In the genomic region with DNA sequence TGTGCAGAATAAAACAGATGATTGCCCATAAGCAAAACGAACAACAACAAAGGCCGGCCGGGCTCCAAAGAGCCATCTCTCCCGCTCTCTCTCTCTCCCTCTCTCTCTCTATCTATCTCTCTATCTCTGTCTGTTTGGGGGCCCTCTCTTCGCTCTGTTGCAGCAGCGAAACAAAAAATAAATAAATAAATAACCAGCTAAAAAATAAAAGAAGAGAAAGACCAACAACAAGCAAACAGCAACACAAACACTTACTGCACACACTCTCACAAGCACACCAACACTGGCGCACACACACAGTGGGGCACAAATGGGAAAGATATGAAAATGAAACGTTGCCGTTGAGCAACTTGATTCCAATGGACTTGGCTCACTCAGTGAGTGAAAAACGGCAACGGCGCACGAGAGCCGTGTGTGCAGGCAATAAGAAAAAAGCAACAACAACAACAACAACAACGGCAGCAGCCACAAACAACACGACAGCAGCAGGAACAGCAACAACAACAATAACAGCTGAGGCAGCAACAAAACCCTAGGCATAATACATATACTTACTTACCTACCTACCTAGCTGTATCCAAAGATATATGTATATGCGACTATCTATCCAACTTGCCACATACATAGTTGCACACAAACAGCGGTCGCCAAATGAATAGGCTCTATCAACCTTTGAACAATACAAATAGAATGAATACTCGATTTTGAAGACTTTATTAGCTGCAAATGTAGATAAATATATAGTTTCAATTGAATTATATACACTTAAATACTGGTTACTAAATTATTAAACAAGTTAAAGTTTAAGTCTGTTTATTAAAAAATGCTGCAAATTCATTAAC, we compare ENCODE assay signal across 1 fruit fly cellular context.
A peak's percentile ranks its signal among the peaks of the same experiment; 100 is the strongest.
TF ChIP-seq lines count a peak whose summit lies in the region.

No protein-coding gene starts in this region.

TF ChIP-seq in whole organism, embryonic, 481 proteins besides CTCF, POLR2A, EP300 and RAD21 (continued from another document and continues in another):
- TF ChIP-seq CG16813 (GFP tag; IDR thresholded peaks at IDR 0.05; lab: Robert Waterston, UW; ENCODE audit: partially characterized antibody) = no peak
- TF ChIP-seq CG34224 (GFP tag; IDR thresholded peaks at IDR 0.05; lab: Robert Waterston, UW; ENCODE audit: partially characterized antibody) = 0 out of 3 replicates have a peak, but pooled peaks have one; percentile 44
- no peak for TF ChIP-seq Oaz (GFP tag; IDR thresholded peaks at IDR 0.05; lab: Robert Waterston, UW)
- no peak for TF ChIP-seq CG7963 (GFP tag; IDR thresholded peaks at IDR 0.05; lab: Robert Waterston, UW; ENCODE audit: partially characterized antibody)
- TF ChIP-seq Doc3 (GFP tag; IDR thresholded peaks at IDR 0.05; lab: Robert Waterston, UW; ENCODE audit: partially characterized antibody) = no peak
- no peak for TF ChIP-seq CrebB (tag; optimal IDR thresholded peaks at IDR 0.05; lab: Kevin White, UChicago)
- TF ChIP-seq stc (GFP tag; IDR thresholded peaks at IDR 0.05; lab: Robert Waterston, UW) = no peak
- TF ChIP-seq CG11398 (GFP tag; optimal IDR thresholded peaks at IDR 0.05; lab: Kevin White, UChicago) = no peak
- no peak for TF ChIP-seq crc (GFP tag; optimal IDR thresholded peaks at IDR 0.05; lab: Kevin White, UChicago)
- TF ChIP-seq Drgx (GFP tag; IDR thresholded peaks at IDR 0.05; lab: Robert Waterston, UW) = peak; percentile 98
- no peak for TF ChIP-seq BEAF-32 (GFP tag; optimal IDR thresholded peaks at IDR 0.05; lab: Kevin White, UChicago)
- no peak for TF ChIP-seq slp2 (GFP tag; optimal IDR thresholded peaks at IDR 0.05; lab: Kevin White, UChicago)
- no peak for TF ChIP-seq Opbp (GFP tag; IDR thresholded peaks at IDR 0.05; lab: Robert Waterston, UW; ENCODE audit: partially characterized antibody)
- TF ChIP-seq al (GFP tag; IDR thresholded peaks at IDR 0.05; lab: Robert Waterston, UW) = no peak
- TF ChIP-seq Mrtf (GFP tag; IDR thresholded peaks at IDR 0.05; lab: Robert Waterston, UW) = no peak
- TF ChIP-seq GATAe (GFP tag; conservative IDR thresholded peaks at IDR 0.05; lab: Robert Waterston, UW) = no peak
- no peak for TF ChIP-seq CG6654 (GFP tag; optimal IDR thresholded peaks at IDR 0.05; lab: Kevin White, UChicago)
- TF ChIP-seq bcd (GFP tag; optimal IDR thresholded peaks at IDR 0.05; lab: Kevin White, UChicago) = no peak
- no peak for TF ChIP-seq shn (GFP tag; optimal IDR thresholded peaks at IDR 0.05; lab: Kevin White, UChicago)
- no peak for TF ChIP-seq CG15011 (GFP tag; optimal IDR thresholded peaks at IDR 0.05; lab: Kevin White, UChicago)
- no peak for TF ChIP-seq CG4617 (GFP tag; optimal IDR thresholded peaks at IDR 0.05; lab: Kevin White, UChicago; ENCODE audit: borderline replicate concordance)
- TF ChIP-seq Adf1 (GFP tag; IDR thresholded peaks at IDR 0.05; lab: Robert Waterston, UW) = peak; percentile 51; the same call in 1 of the 2 replicates
- TF ChIP-seq HLHmδ (GFP tag; optimal IDR thresholded peaks at IDR 0.05; lab: Kevin White, UChicago) = peak; percentile 49
- peak; percentile 2 for TF ChIP-seq CG4328 (GFP tag; optimal IDR thresholded peaks at IDR 0.05; lab: Kevin White, UChicago)
- TF ChIP-seq so (GFP tag; IDR thresholded peaks at IDR 0.05; lab: Robert Waterston, UW) = peak; percentile 58; the same call in 2 of the 3 replicates
- TF ChIP-seq MBD-R2 (GFP tag; IDR thresholded peaks at IDR 0.05; lab: Robert Waterston, UW) = no peak
- no peak for TF ChIP-seq CG14710 (tag; optimal IDR thresholded peaks at IDR 0.05; lab: Kevin White, UChicago)
- no peak for TF ChIP-seq bigmax (GFP tag; optimal IDR thresholded peaks at IDR 0.05; lab: Kevin White, UChicago)
- peak; percentile 47 for TF ChIP-seq Nf-YB (GFP tag; optimal IDR thresholded peaks at IDR 0.05; lab: Kevin White, UChicago)
- no peak for TF ChIP-seq CG5245 (GFP tag; optimal IDR thresholded peaks at IDR 0.05; lab: Kevin White, UChicago)
- no peak for TF ChIP-seq luna (GFP tag; optimal IDR thresholded peaks at IDR 0.05; lab: Kevin White, UChicago)
- no peak for TF ChIP-seq CG10654 (GFP tag; optimal IDR thresholded peaks at IDR 0.05; lab: Kevin White, UChicago)
- no peak; the same call in 1 of the 2 replicates for TF ChIP-seq onecut (GFP tag; IDR thresholded peaks at IDR 0.05; lab: Robert Waterston, UW)
- peak; percentile 84; the same call in 1 of the 3 replicates for TF ChIP-seq CG2199 (GFP tag; IDR thresholded peaks at IDR 0.05; lab: Robert Waterston, UW)
- TF ChIP-seq CG9727 (GFP tag; optimal IDR thresholded peaks at IDR 0.05; lab: Kevin White, UChicago) = peak; percentile 19
- no peak for TF ChIP-seq CG14014 (GFP tag; IDR thresholded peaks at IDR 0.05; lab: Robert Waterston, UW)
- peak; percentile 77 for TF ChIP-seq sens (GFP tag; lab: Kevin White, UChicago)
- TF ChIP-seq CG10147 (GFP tag; optimal IDR thresholded peaks at IDR 0.05; lab: Kevin White, UChicago) = no peak
- peak in 1 of 2 experiments; percentile 100 for TF ChIP-seq bsh (GFP tag; optimal IDR thresholded peaks at IDR 0.05; lab: Kevin White, UChicago)
- no peak for TF ChIP-seq CG9932 (GFP tag; IDR thresholded peaks at IDR 0.05; lab: Robert Waterston, UW)
- no peak for TF ChIP-seq inv (GFP tag; IDR thresholded peaks at IDR 0.05; lab: Robert Waterston, UW; ENCODE audit: partially characterized antibody)
- no peak for TF ChIP-seq h (optimal IDR thresholded peaks at IDR 0.05; lab: Kevin White, UChicago)
- TF ChIP-seq CG1647 (GFP tag; optimal IDR thresholded peaks at IDR 0.05; lab: Kevin White, UChicago) = no peak
- peak; percentile 52 for TF ChIP-seq CG17385 (GFP tag; optimal IDR thresholded peaks at IDR 0.05; lab: Kevin White, UChicago)
- no peak for TF ChIP-seq tup (GFP tag; optimal IDR thresholded peaks at IDR 0.05; lab: Kevin White, UChicago)
- no peak for TF ChIP-seq dmrt11E (tag; optimal IDR thresholded peaks at IDR 0.05; lab: Kevin White, UChicago)
- no peak for TF ChIP-seq mld (GFP tag; IDR thresholded peaks at IDR 0.05; lab: Robert Waterston, UW; ENCODE audit: partially characterized antibody)
- TF ChIP-seq dimm (GFP tag; IDR thresholded peaks at IDR 0.05; lab: Robert Waterston, UW) = no peak
- no peak for TF ChIP-seq lov (optimal IDR thresholded peaks at IDR 0.05; lab: Kevin White, UChicago)
- no peak for TF ChIP-seq lov (GFP tag; IDR thresholded peaks at IDR 0.05; lab: Robert Waterston, UW)
- TF ChIP-seq CG43689 (GFP tag; IDR thresholded peaks at IDR 0.05; lab: Robert Waterston, UW) = no peak
- TF ChIP-seq Atf3 (GFP tag; optimal IDR thresholded peaks at IDR 0.05; lab: Kevin White, UChicago) = no peak
- no peak for TF ChIP-seq Xbp1 (GFP tag; optimal IDR thresholded peaks at IDR 0.05; lab: Kevin White, UChicago)
- peak in 1 of 2 experiments; percentile 61 for TF ChIP-seq crp (GFP tag; optimal IDR thresholded peaks at IDR 0.05; lab: Kevin White, UChicago)
- peak; percentile 1 for TF ChIP-seq CG13894 (tag; optimal IDR thresholded peaks at IDR 0.05; lab: Kevin White, UChicago)
- TF ChIP-seq CG30403 (GFP tag; optimal IDR thresholded peaks at IDR 0.05; lab: Kevin White, UChicago) = no peak
- TF ChIP-seq zfh2 (GFP tag; optimal IDR thresholded peaks at IDR 0.05; lab: Kevin White, UChicago) = no peak
- peak; percentile 32 for TF ChIP-seq CG11504 (tag; optimal IDR thresholded peaks at IDR 0.05; lab: Kevin White, UChicago)
- TF ChIP-seq Ssrp (tag; optimal IDR thresholded peaks at IDR 0.05; lab: Kevin White, UChicago) = no peak
- TF ChIP-seq H15 (GFP tag; IDR thresholded peaks at IDR 0.05; lab: Robert Waterston, UW) = no peak
- no peak for TF ChIP-seq CG14667 (GFP tag; IDR thresholded peaks at IDR 0.05; lab: Robert Waterston, UW)
- TF ChIP-seq nmo (GFP tag; optimal IDR thresholded peaks at IDR 0.05; lab: Kevin White, UChicago) = peak; percentile 4
- 0 out of 4 replicates have a peak, but pooled peaks have one; percentile 15 for TF ChIP-seq Dll (GFP tag; IDR thresholded peaks at IDR 0.05; lab: Robert Waterston, UW; ENCODE audit: partially characterized antibody)
- no peak for TF ChIP-seq org-1 (GFP tag; optimal IDR thresholded peaks at IDR 0.05; lab: Kevin White, UChicago)
- TF ChIP-seq CG1603 (tag; optimal IDR thresholded peaks at IDR 0.05; lab: Kevin White, UChicago) = no peak
- no peak for TF ChIP-seq CG8388 (GFP tag; optimal IDR thresholded peaks at IDR 0.05; lab: Kevin White, UChicago)
- peak; percentile 56; the same call in 1 of the 2 replicates for TF ChIP-seq CG11696 (GFP tag; IDR thresholded peaks at IDR 0.05; lab: Robert Waterston, UW)
- TF ChIP-seq ind (GFP tag; optimal IDR thresholded peaks at IDR 0.05; lab: Kevin White, UChicago) = no peak
- no peak for TF ChIP-seq CG14860 (GFP tag; IDR thresholded peaks at IDR 0.05; lab: Robert Waterston, UW; ENCODE audit: partially characterized antibody)
- peak in 1 of 2 experiments; percentile 34 for TF ChIP-seq dpn (GFP tag; optimal IDR thresholded peaks at IDR 0.05; lab: Kevin White, UChicago)
- peak; percentile 41 for TF ChIP-seq Fer1 (GFP tag; optimal IDR thresholded peaks at IDR 0.05; lab: Kevin White, UChicago)
- no peak for TF ChIP-seq vnd (GFP tag; IDR thresholded peaks at IDR 0.05; lab: Robert Waterston, UW; ENCODE audit: partially characterized antibody)
- TF ChIP-seq CG13775 (GFP tag; optimal IDR thresholded peaks at IDR 0.05; lab: Kevin White, UChicago) = no peak
- no peak for TF ChIP-seq pita (GFP tag; optimal IDR thresholded peaks at IDR 0.05; lab: Kevin White, UChicago)
- peak; percentile 28 for TF ChIP-seq Jarid2 (GFP tag; optimal IDR thresholded peaks at IDR 0.05; lab: Kevin White, UChicago)
- TF ChIP-seq CG10462 (GFP tag; optimal IDR thresholded peaks at IDR 0.05; lab: Kevin White, UChicago) = no peak
- no peak for TF ChIP-seq jing (GFP tag; optimal IDR thresholded peaks at IDR 0.05; lab: Kevin White, UChicago)
- 0 out of 2 replicates have a peak, but pooled peaks have one; percentile 61 for TF ChIP-seq sna (GFP tag; IDR thresholded peaks at IDR 0.05; lab: Robert Waterston, UW; ENCODE audit: partially characterized antibody)
- no peak for TF ChIP-seq unpg (GFP tag; optimal IDR thresholded peaks at IDR 0.05; lab: Kevin White, UChicago)
- no peak for TF ChIP-seq Side (GFP tag; optimal IDR thresholded peaks at IDR 0.05; lab: Kevin White, UChicago)
- peak; percentile 57 for TF ChIP-seq bbx (GFP tag; IDR thresholded peaks at IDR 0.05; lab: Robert Waterston, UW; ENCODE audit: partially characterized antibody)
- TF ChIP-seq Dbx (GFP tag; IDR thresholded peaks at IDR 0.05; lab: Robert Waterston, UW) = 0 out of 3 replicates have a peak, but pooled peaks have one; percentile 43
- TF ChIP-seq sc (optimal IDR thresholded peaks at IDR 0.05; lab: Kevin White, UChicago) = no peak
- no peak for TF ChIP-seq sc (GFP tag; optimal IDR thresholded peaks at IDR 0.05; lab: Kevin White, UChicago)
- no peak; the same call in 1 of the 2 replicates for TF ChIP-seq Scr (GFP tag; IDR thresholded peaks at IDR 0.05; lab: Robert Waterston, UW; ENCODE audit: partially characterized antibody)
- TF ChIP-seq btn (GFP tag; optimal IDR thresholded peaks at IDR 0.05; lab: Kevin White, UChicago) = no peak
- TF ChIP-seq CG6689 (GFP tag; IDR thresholded peaks at IDR 0.05; lab: Robert Waterston, UW) = 0 out of 2 replicates have a peak, but pooled peaks have one; percentile 20
- no peak for TF ChIP-seq ro (GFP tag; IDR thresholded peaks at IDR 0.05; lab: Robert Waterston, UW)
- peak; percentile 80 for TF ChIP-seq chm (GFP tag; IDR thresholded peaks at IDR 0.05; lab: Robert Waterston, UW)
- TF ChIP-seq CG3163 (GFP tag; optimal IDR thresholded peaks at IDR 0.05; lab: Kevin White, UChicago) = peak; percentile 85
- TF ChIP-seq Nf-YC (tag; optimal IDR thresholded peaks at IDR 0.05; lab: Kevin White, UChicago) = peak; percentile 8
- no peak for TF ChIP-seq CG3726 (GFP tag; IDR thresholded peaks at IDR 0.05; lab: Robert Waterston, UW)
- TF ChIP-seq CG11560 (tag; IDR thresholded peaks at IDR 0.05; lab: Robert Waterston, UW) = no peak
- peak; percentile 40 for TF ChIP-seq Oli (tag; optimal IDR thresholded peaks at IDR 0.05; lab: Kevin White, UChicago)
- no peak; the same call in 2 of the 3 replicates for TF ChIP-seq CG17361 (GFP tag; IDR thresholded peaks at IDR 0.05; lab: Robert Waterston, UW)
- no peak for TF ChIP-seq CG1529 (GFP tag; optimal IDR thresholded peaks at IDR 0.05; lab: Kevin White, UChicago)
- TF ChIP-seq z (GFP tag; IDR thresholded peaks at IDR 0.05; lab: Robert Waterston, UW) = peak; percentile 93
- peak; percentile 16 for TF ChIP-seq MTF-1 (GFP tag; optimal IDR thresholded peaks at IDR 0.05; lab: Kevin White, UChicago; ENCODE audit: borderline replicate concordance)
- no peak; the same call in 2 of the 3 replicates for TF ChIP-seq HLH4C (GFP tag; IDR thresholded peaks at IDR 0.05; lab: Robert Waterston, UW; ENCODE audit: partially characterized antibody)
- TF ChIP-seq stwl (tag; optimal IDR thresholded peaks at IDR 0.05; lab: Kevin White, UChicago) = no peak
- TF ChIP-seq cad (GFP tag; optimal IDR thresholded peaks at IDR 0.05; lab: Kevin White, UChicago) = no peak
- peak; percentile 26 for TF ChIP-seq ATbp (GFP tag; optimal IDR thresholded peaks at IDR 0.05; lab: Kevin White, UChicago)
- TF ChIP-seq Camta (GFP tag; optimal IDR thresholded peaks at IDR 0.05; lab: Kevin White, UChicago) = no peak
- peak; percentile 14 for TF ChIP-seq CG15514 (GFP tag; optimal IDR thresholded peaks at IDR 0.05; lab: Kevin White, UChicago)
- TF ChIP-seq sima (GFP tag; optimal IDR thresholded peaks at IDR 0.05; lab: Kevin White, UChicago) = no peak
- no peak for TF ChIP-seq danr (GFP tag; IDR thresholded peaks at IDR 0.05; lab: Robert Waterston, UW)
- peak; percentile 17 for TF ChIP-seq CG34376 (GFP tag; optimal IDR thresholded peaks at IDR 0.05; lab: Kevin White, UChicago)
- TF ChIP-seq CG1233 (GFP tag; optimal IDR thresholded peaks at IDR 0.05; lab: Kevin White, UChicago) = no peak
- no peak for TF ChIP-seq dysf (GFP tag; IDR thresholded peaks at IDR 0.05; lab: Robert Waterston, UW)
- TF ChIP-seq nom (GFP tag; optimal IDR thresholded peaks at IDR 0.05; lab: Kevin White, UChicago) = peak; percentile 100
- TF ChIP-seq hb (GFP tag; IDR thresholded peaks at IDR 0.05; lab: Robert Waterston, UW; ENCODE audit: partially characterized antibody) = no peak
- TF ChIP-seq CG17359 (tag; optimal IDR thresholded peaks at IDR 0.05; lab: Kevin White, UChicago) = no peak
- no peak for TF ChIP-seq CG4424 (GFP tag; optimal IDR thresholded peaks at IDR 0.05; lab: Kevin White, UChicago)
- TF ChIP-seq Bteb2 (GFP tag; optimal IDR thresholded peaks at IDR 0.05; lab: Kevin White, UChicago) = no peak
- no peak for TF ChIP-seq CG12391 (tag; optimal IDR thresholded peaks at IDR 0.05; lab: Kevin White, UChicago)
- TF ChIP-seq Dek (tag; optimal IDR thresholded peaks at IDR 0.05; lab: Kevin White, UChicago) = no peak
- TF ChIP-seq ttk (GFP tag; IDR thresholded peaks at IDR 0.05; lab: Robert Waterston, UW) = no peak
- TF ChIP-seq Poxn (GFP tag; IDR thresholded peaks at IDR 0.05; lab: Robert Waterston, UW) = no peak
- TF ChIP-seq CG14441 (GFP tag; IDR thresholded peaks at IDR 0.05; lab: Robert Waterston, UW) = no peak
- TF ChIP-seq CG1792 (GFP tag; optimal IDR thresholded peaks at IDR 0.05; lab: Kevin White, UChicago) = peak; percentile 25
